Fruit fly (Drosophila melanogaster) whole organism, prepupa: Measurements from ENCODE around the gene Or71a.

Experiments used
- Eip78C ChIP-seq: fragments of 200-800 bp; sonication (Bioruptor generic); peaks from one replicate; lab custom pipeline; 2016; ENCODE audit warnings: missing biosample characterization, missing genetic modification characterization
- Met ChIP-seq: fragments of 200-800 bp; sonication (Bioruptor generic); optimal IDR thresholded peaks from 3 replicates; lab custom pipeline; 2016; ENCODE audit warnings: missing biosample characterization, missing genetic modification characterization
- Sox102F ChIP-seq: fragments of 200-800 bp; sonication (Bioruptor generic); optimal IDR thresholded peaks from 2 replicates; lab custom pipeline; 2016; ENCODE audit warnings: missing biosample characterization, mild to moderate bottlenecking, missing genetic modification characterization
- cyc ChIP-seq: fragments of 200-800 bp; sonication (Bioruptor generic); optimal IDR thresholded peaks from 3 replicates; lab custom pipeline; 2016; ENCODE audit warnings: missing biosample characterization, missing genetic modification characterization
- eg ChIP-seq: fragments of 200-800 bp; sonication (Bioruptor generic); IDR thresholded peaks from 3 replicates; pipeline ENCODE4 v1.3.6; 2022; ENCODE audit warnings: missing biosample characterization, missing genetic modification characterization
- fkh ChIP-seq: fragments of 200-800 bp; sonication (Bioruptor generic); optimal IDR thresholded peaks from 3 replicates; lab custom pipeline; 2017; ENCODE audit warnings: missing biosample characterization, mild to moderate bottlenecking, missing genetic modification characterization, moderate library complexity
- ss ChIP-seq, 2 experiments: fragments of 200-800 bp; sonication (Bioruptor generic); optimal IDR thresholded peaks; 2 replicates in 1 of 2; 3 replicates in 1 of 2; lab custom pipeline; 2017 to 2018; ENCODE audit warnings: mild to moderate bottlenecking in 2 of 2, missing biosample characterization in 2 of 2, missing genetic modification characterization in 2 of 2, moderate library complexity in 1 of 2
- vri ChIP-seq: fragments of 200-800 bp; sonication (Bioruptor generic); optimal IDR thresholded peaks from 3 replicates; lab custom pipeline; 2016; ENCODE audit warnings: missing biosample characterization, mild to moderate bottlenecking, missing genetic modification characterization

DNA sequence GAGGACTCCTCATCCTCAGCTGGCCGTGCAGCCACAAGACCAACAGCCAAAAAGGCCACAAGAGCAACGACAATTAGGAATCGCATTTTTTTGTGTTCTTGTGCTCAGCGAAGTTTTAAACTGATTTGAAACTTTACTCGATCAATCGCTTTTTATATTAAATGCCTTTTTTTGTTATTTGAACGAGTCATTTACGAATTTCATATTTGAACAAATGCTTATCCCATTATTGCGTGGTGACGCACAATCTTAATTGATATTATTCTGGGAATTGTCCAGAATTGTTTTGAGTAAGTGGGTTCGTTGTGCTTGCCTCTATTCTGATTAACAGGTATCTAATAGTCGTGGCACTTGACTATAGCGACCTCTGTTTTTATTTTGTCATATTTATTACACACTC lies 25.9 kb downstream of the Or71a start, which contains the start of gene CG13461:
- no peak for TF ChIP-seq cyc (GFP tag; lab: Kevin White, UChicago)
- no peak for TF ChIP-seq ss (GFP tag; optimal IDR thresholded peaks at IDR 0.05; lab: Kevin White, UChicago)
- TF ChIP-seq vri (GFP tag; lab: Kevin White, UChicago): no peak
- TF ChIP-seq fkh (GFP tag; lab: Kevin White, UChicago): no peak
- no peak for TF ChIP-seq Eip78C (GFP tag; lab: Kevin White, UChicago)
- TF ChIP-seq eg: no peak
- no peak for TF ChIP-seq Sox102F
- no peak for TF ChIP-seq Met (GFP tag; lab: Kevin White, UChicago)
